Worm (Caenorhabditis elegans): Measurements from ENCODE around the gene daf-4.

daf-4 gene

DNA sequence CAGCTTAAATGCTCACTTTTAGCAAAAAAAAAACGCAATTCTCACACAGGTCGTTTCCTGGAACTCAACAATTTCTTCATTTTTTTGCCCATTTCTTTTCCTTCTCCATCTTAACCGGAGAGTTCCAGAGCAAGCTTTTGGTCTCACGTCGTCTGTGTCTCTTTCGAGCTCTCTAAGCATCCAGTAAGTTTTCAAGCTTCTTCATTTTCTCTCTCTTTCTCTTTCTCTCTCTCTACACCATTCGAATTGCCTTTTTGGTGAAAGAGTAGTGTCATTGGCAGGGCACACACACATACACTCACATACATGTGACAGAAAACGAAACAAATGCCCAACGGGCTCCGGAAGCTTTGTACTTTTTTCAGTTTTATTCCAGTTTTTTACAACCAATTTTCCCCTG lies 15.0 kb downstream of the daf-4 start:
- TF ChIP-seq nfya-1 (tag; optimal IDR thresholded peaks at IDR 0.05) (peak; percentile 47), ceh-18 (tag; optimal IDR thresholded peaks at IDR 0.05) (no peak), ceh-9 (tag; optimal IDR thresholded peaks at IDR 0.05) (no peak), unc-42 (tag; optimal IDR thresholded peaks at IDR 0.05) (peak; percentile 3)

DNA sequence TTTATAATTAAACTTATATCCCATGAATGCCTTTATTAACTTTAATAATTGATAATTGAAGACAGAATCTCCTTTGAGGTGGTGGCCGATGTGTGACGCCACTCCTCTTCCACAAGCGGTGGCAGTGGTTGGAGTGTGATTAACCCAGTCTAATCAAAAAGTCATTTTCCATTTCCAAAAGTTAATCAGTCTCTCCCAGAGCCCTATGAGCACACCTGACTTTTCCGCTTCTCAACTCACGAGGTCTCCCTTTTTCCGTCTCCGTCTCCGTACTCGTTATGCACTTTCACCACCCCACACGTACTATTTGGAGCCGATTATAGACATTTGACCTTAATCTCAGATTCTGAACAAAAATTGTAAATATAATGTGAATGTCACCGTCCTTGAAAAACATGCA lies 17.8 kb downstream of the daf-4 start:
- TF ChIP-seq madf-2 (tag; optimal IDR thresholded peaks at IDR 0.05) = no peak
- TF ChIP-seq odd-2 (tag; optimal IDR thresholded peaks at IDR 0.05) = no peak
- TF ChIP-seq tbx-7 (tag; optimal IDR thresholded peaks at IDR 0.05) = no peak
- no peak for TF ChIP-seq T23F11.4 (GFP tag; optimal IDR thresholded peaks at IDR 0.05)
- no peak for TF ChIP-seq dmd-4 (tag; optimal IDR thresholded peaks at IDR 0.05; ENCODE audit: borderline replicate concordance)
- TF ChIP-seq pros-1 (tag; optimal IDR thresholded peaks at IDR 0.05) = no peak
- TF ChIP-seq F13H6.1 (tag; optimal IDR thresholded peaks at IDR 0.05) = no peak
- TF ChIP-seq ceh-14 (tag; optimal IDR thresholded peaks at IDR 0.05) = peak; percentile 69
- no peak for TF ChIP-seq hlh-15 (tag; optimal IDR thresholded peaks at IDR 0.05)
- TF ChIP-seq ama-1 (optimal IDR thresholded peaks at IDR 0.05) = no peak
- no peak for TF ChIP-seq unc-42 (tag; optimal IDR thresholded peaks at IDR 0.05)
- TF ChIP-seq K02D7.2 (tag; optimal IDR thresholded peaks at IDR 0.05) = no peak
- no peak for TF ChIP-seq sox-2 (GFP tag; IDR thresholded peaks at IDR 0.05)
- TF ChIP-seq hlh-30 (tag; optimal IDR thresholded peaks at IDR 0.05; ENCODE audit: insufficient read depth) = peak; percentile 51
- TF ChIP-seq elt-2 (tag; optimal IDR thresholded peaks at IDR 0.05) = no peak

ce11 chrIII:5653692-5654105 lies 28.8 kb downstream of the daf-4 start:
- no peak for TF ChIP-seq pax-1 (tag; optimal IDR thresholded peaks at IDR 0.05)
- no peak for TF ChIP-seq hlh-13 (GFP tag; optimal IDR thresholded peaks at IDR 0.05)
- no peak for TF ChIP-seq fkh-10 (GFP tag; optimal IDR thresholded peaks at IDR 0.05)
- no peak for TF ChIP-seq tbx-2 (tag; optimal IDR thresholded peaks at IDR 0.05)
- no peak for TF ChIP-seq C08G9.2 (tag; optimal IDR thresholded peaks at IDR 0.05)
- TF ChIP-seq unc-3 (GFP tag; conservative IDR thresholded peaks at IDR 0.05) = no peak
- TF ChIP-seq unc-3 (tag; optimal IDR thresholded peaks at IDR 0.05) = no peak
- no peak for TF ChIP-seq che-1 (tag; optimal IDR thresholded peaks at IDR 0.05)
- no peak for TF ChIP-seq unc-86 (tag; optimal IDR thresholded peaks at IDR 0.05)
- TF ChIP-seq elt-2 (tag; optimal IDR thresholded peaks at IDR 0.05) = no peak
- TF ChIP-seq ttx-3 (tag; optimal IDR thresholded peaks at IDR 0.05) = no peak
- no peak for TF ChIP-seq ceh-24 (tag; optimal IDR thresholded peaks at IDR 0.05)
- TF ChIP-seq odd-2 (tag; optimal IDR thresholded peaks at IDR 0.05) = no peak
- no peak for TF ChIP-seq lim-6 (tag; optimal IDR thresholded peaks at IDR 0.05)

- TF ChIP-seq zip-5 (tag; optimal IDR thresholded peaks at IDR 0.05) (no peak), unc-55 (GFP tag; optimal IDR thresholded peaks at IDR 0.05) (no peak), sdc-2 (tag; optimal IDR thresholded peaks at IDR 0.05) (no peak), ceh-9 (tag; optimal IDR thresholded peaks at IDR 0.05) (no peak), tbx-2 (tag; optimal IDR thresholded peaks at IDR 0.05) (no peak), ets-4 (tag; optimal IDR thresholded peaks at IDR 0.05) (no peak), T23F11.4 (GFP tag; optimal IDR thresholded peaks at IDR 0.05) (no peak)
Observed at ce11 chrIII:5656941-5657340, 32.0 kb downstream of the daf-4 start, which contains the start of gene sdz-21. Gene sdz-21, minus strand, starts transcription at chrIII:5657041.

- TF ChIP-seq fkh-6 (tag; optimal IDR thresholded peaks at IDR 0.05) = no peak
- TF ChIP-seq odd-2 (tag; optimal IDR thresholded peaks at IDR 0.05) = no peak
- peak; percentile 37 for TF ChIP-seq elt-2 (tag; optimal IDR thresholded peaks at IDR 0.05)
Observed at ce11 chrIII:5660976-5661375, 36.0 kb downstream of the daf-4 start, which contains the start of gene F54E7.6. Gene F54E7.6, minus strand, starts transcription at chrIII:5661085.

All from whole organism, late embryonic.